Worm (Caenorhabditis elegans) whole organism, midembryonic: ENCODE data around the gene hum-8.

Source experiments
- T22C8.4 ChIP-seq: fragments of 200-800 bp; sonication (Bioruptor generic); IDR thresholded peaks from 2 replicates; pipeline ENCODE4 v1.3.6; 2022; ENCODE audit warnings: missing genetic modification characterization, missing compliant biosample characterization
- cog-1 ChIP-seq: sonication (generic microtip); optimal IDR thresholded peaks from 2 replicates; lab custom pipeline; 2016; ENCODE audit warnings: missing genetic modification characterization, missing compliant biosample characterization
- med-1 ChIP-seq: sonication (generic microtip); optimal IDR thresholded peaks from 2 replicates; lab custom pipeline; 2017; ENCODE audit warnings: missing genetic modification characterization, mild to moderate bottlenecking, missing compliant biosample characterization, antibody characterized with exemption, missing genetic modification reagents; ENCODE audit not compliant: insufficient read depth
- ref-1 ChIP-seq: fragments of 200-800 bp; sonication (Bioruptor generic); conservative IDR thresholded peaks from 2 replicates; pipeline ENCODE4 v1.3.6; 2022; ENCODE audit warnings: missing genetic modification reagents, missing genetic modification characterization, missing compliant biosample characterization
- tab-1 ChIP-seq: fragments of 200-800 bp; sonication (Bioruptor generic); IDR thresholded peaks from 2 replicates; pipeline ENCODE4 v1.3.6; 2022; ENCODE audit warnings: missing genetic modification characterization, missing compliant biosample characterization
- ztf-29 ChIP-seq: fragments of 200-800 bp; sonication (Bioruptor generic); IDR thresholded peaks from 2 replicates; pipeline ENCODE4 v1.3.6; 2022; ENCODE audit warnings: missing genetic modification reagents, missing genetic modification characterization, missing compliant biosample characterization

DNA sequence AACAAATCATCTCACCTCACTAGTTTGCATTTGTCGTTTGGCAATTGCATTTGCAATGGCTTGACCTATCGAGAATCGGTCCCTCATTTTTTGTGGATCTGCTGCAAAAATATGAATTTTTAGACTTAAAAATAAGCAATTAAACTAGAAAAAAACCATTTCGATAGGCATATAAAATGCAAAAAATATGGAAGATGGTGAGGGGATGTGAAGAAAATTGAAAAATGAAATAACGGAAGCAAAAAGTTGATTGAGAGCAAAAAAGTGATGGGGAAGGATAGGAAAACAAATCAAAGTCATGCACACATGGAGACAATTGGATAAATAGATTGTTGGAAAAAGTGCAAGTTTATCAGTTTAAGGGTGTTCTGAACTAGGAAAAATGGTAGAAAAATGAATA, 40.7 kb upstream of the hum-8 start, which contains the start of gene npr-37:
- no peak for TF ChIP-seq med-1
- TF ChIP-seq cog-1 (tag; lab: Kevin White, UChicago): no peak
- TF ChIP-seq ztf-29 (GFP tag; lab: Robert Waterston, UW): no peak
- no peak for TF ChIP-seq T22C8.4
- TF ChIP-seq tab-1: no peak
- TF ChIP-seq ref-1 (GFP tag; lab: Robert Waterston, UW): no peak
